Fruit fly (Drosophila melanogaster) Kc167 (cell line): ENCODE results near the gene CG15170.

Experiments
- Myc ChIP-seq: fragments of >200 bp; optimal IDR thresholded peaks from 2 replicates; lab custom pipeline; 2017; ENCODE audit warnings: missing external identifiers
- Sin3A ChIP-seq: fragments of >200 bp; optimal IDR thresholded peaks from 2 replicates; lab custom pipeline; 2018; ENCODE audit warnings: missing external identifiers
- h ChIP-seq: fragments of >200 bp; optimal IDR thresholded peaks from 3 replicates; lab custom pipeline; 2018; ENCODE audit warnings: missing external identifiers
- insv ChIP-seq: fragments of >200 bp; optimal IDR thresholded peaks from 3 replicates; lab custom pipeline; 2018; ENCODE audit warnings: missing external identifiers
- psq ChIP-seq: fragments of >200 bp; optimal IDR thresholded peaks from 2 replicates; lab custom pipeline; 2017; ENCODE audit warnings: missing external identifiers

dm6 chr2L:18944175-18945012, 45.6 kb downstream of the CG15170 start:
- no peak for TF ChIP-seq insv (lab: Kevin White, UChicago)
- no peak for TF ChIP-seq psq (lab: Kevin White, UChicago)
- no peak for TF ChIP-seq Myc (lab: Kevin White, UChicago)
- no peak for TF ChIP-seq h
- TF ChIP-seq Sin3A (lab: Kevin White, UChicago): no peak
